Worm (Caenorhabditis elegans) whole organism, early embryonic: ENCODE data around the gene lin-24.
A peak's percentile ranks its signal among the peaks of the same experiment; 100 is the strongest.

Experiments
- B0310.2 ChIP-seq: sonication (generic microtip); optimal IDR thresholded peaks from 2 replicates; lab custom pipeline; 2016; ENCODE audit warnings: mild to moderate bottlenecking, missing genetic modification characterization, missing compliant biosample characterization
- F13C5.2 ChIP-seq: sonication (generic microtip); optimal IDR thresholded peaks from 2 replicates; lab custom pipeline; 2017; ENCODE audit warnings: mild to moderate bottlenecking, missing genetic modification characterization, inconsistent platforms, missing compliant biosample characterization
- aly-1 ChIP-seq: sonication (generic microtip); optimal IDR thresholded peaks from 2 replicates; lab custom pipeline; 2016; ENCODE audit warnings: missing genetic modification characterization, missing compliant biosample characterization
- ama-1 ChIP-seq: fragments of 150-350 bp; optimal IDR thresholded peaks from 2 replicates; lab custom pipeline; 2014
- ceh-13 ChIP-seq: fragments of 200-800 bp; sonication (Bioruptor generic); optimal IDR thresholded peaks from 2 replicates; lab custom pipeline; 2018; ENCODE audit warnings: mild to moderate bottlenecking, missing genetic modification characterization, missing compliant biosample characterization
- ceh-36 ChIP-seq: sonication (generic microtip); optimal IDR thresholded peaks from 2 replicates; lab custom pipeline; 2016; ENCODE audit warnings: missing genetic modification characterization, inconsistent platforms, missing compliant biosample characterization
- ets-7 ChIP-seq: sonication (generic microtip); optimal IDR thresholded peaks from 2 replicates; lab custom pipeline; 2016; ENCODE audit warnings: missing genotype, missing genetic modification characterization, missing compliant biosample characterization
- flt-1 ChIP-seq: fragments of 200-800 bp; sonication (Bioruptor generic); IDR thresholded peaks from 2 replicates; pipeline ENCODE4 v1.3.6; 2022; ENCODE audit warnings: missing genetic modification characterization, missing compliant biosample characterization
- hmbx-1 ChIP-seq: sonication (generic microtip); optimal IDR thresholded peaks from 2 replicates; lab custom pipeline; 2016; ENCODE audit warnings: mild to moderate bottlenecking, missing genetic modification characterization, missing compliant biosample characterization
- hmg-4 ChIP-seq: fragments of 200-800 bp; sonication (Bioruptor generic); optimal IDR thresholded peaks from 2 replicates; lab custom pipeline; 2018; ENCODE audit warnings: mild to moderate bottlenecking, missing genetic modification characterization, missing compliant biosample characterization
- hnd-1 ChIP-seq: sonication (generic microtip); optimal IDR thresholded peaks from 2 replicates; lab custom pipeline; 2016; ENCODE audit warnings: missing genetic modification characterization, missing compliant biosample characterization
- pes-1 ChIP-seq: fragments of 200-800 bp; sonication (Bioruptor generic); IDR thresholded peaks from 2 replicates; pipeline ENCODE4 v1.3.6; 2022; ENCODE audit warnings: missing genetic modification reagents, missing genetic modification characterization, missing compliant biosample characterization
- scrt-1 ChIP-seq: fragments of 200-800 bp; sonication (Bioruptor generic); IDR thresholded peaks from 2 replicates; pipeline ENCODE4 v1.3.6; 2022; ENCODE audit warnings: missing genetic modification characterization, missing compliant biosample characterization
- sea-1 ChIP-seq: fragments of 200-800 bp; sonication (Bioruptor generic); conservative IDR thresholded peaks from 2 replicates; pipeline ENCODE4 v1.3.6; 2022; ENCODE audit warnings: missing genetic modification characterization, missing compliant biosample characterization
- tbx-11 ChIP-seq: fragments of 200-800 bp; sonication (Bioruptor generic); IDR thresholded peaks from 2 replicates; pipeline ENCODE4 v1.3.6; 2022; ENCODE audit warnings: missing genetic modification characterization, missing compliant biosample characterization
- tbx-37 ChIP-seq: fragments of 200-800 bp; sonication (Bioruptor generic); conservative IDR thresholded peaks from 2 replicates; pipeline ENCODE4 v1.3.6; 2022; ENCODE audit warnings: missing genetic modification reagents, missing genetic modification characterization, missing compliant biosample characterization
- tra-4 ChIP-seq: sonication (generic microtip); optimal IDR thresholded peaks from 2 replicates; lab custom pipeline; 2017; ENCODE audit warnings: missing genetic modification characterization, missing compliant biosample characterization

Gene lin-24

DNA sequence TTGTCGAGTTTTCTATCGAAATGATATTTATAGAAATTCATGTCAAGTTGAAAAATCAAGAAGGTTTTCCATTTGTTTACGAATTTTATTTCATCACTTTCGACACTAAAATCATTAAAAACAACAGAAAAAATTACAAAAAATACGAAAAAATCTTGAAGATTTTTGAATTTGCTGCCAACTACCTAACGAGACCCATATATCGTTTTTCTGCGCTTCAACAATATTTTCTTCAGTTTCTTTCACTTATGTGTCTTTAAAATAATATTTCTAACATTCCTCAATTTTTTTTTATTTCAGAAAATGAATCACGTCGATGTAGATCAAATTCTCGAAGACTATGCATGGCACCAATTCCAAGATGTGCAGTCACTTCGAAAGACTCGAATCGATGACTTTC, at the start of gene lin-24:
TSS of gene lin-24 (plus strand) at position 301 of the 400 bp plus-strand sequence.
- TF ChIP-seq scrt-1 (GFP tag; lab: Robert Waterston, UW) (no peak), tbx-11 (GFP tag; lab: Robert Waterston, UW) (no peak), hnd-1 (tag; lab: Kevin White, UChicago) (no peak), hmbx-1 (no peak), aly-1 (tag; lab: Kevin White, UChicago) (no peak), ceh-13 (GFP tag; lab: Kevin White, UChicago) (no peak), ets-7 (tag; lab: Kevin White, UChicago) (no peak), pes-1 (GFP tag; lab: Robert Waterston, UW) (no peak), B0310.2 (tag; lab: Kevin White, UChicago) (no peak), tbx-37 (GFP tag; lab: Robert Waterston, UW) (no peak), flt-1 (GFP tag; lab: Robert Waterston, UW) (no peak), ceh-36 (tag; lab: Kevin White, UChicago) (no peak), sea-1 (GFP tag; lab: Robert Waterston, UW) (no peak), tra-4 (tag; lab: Kevin White, UChicago) (no peak), hmg-4 (GFP tag; lab: Kevin White, UChicago) (no peak), ama-1 (no peak)

- TF ChIP-seq hnd-1 (tag; lab: Kevin White, UChicago) (no peak), flt-1 (GFP tag; lab: Robert Waterston, UW) (no peak), B0310.2 (tag; lab: Kevin White, UChicago) (no peak), tbx-11 (GFP tag; lab: Robert Waterston, UW) (no peak), hmbx-1 (no peak), ama-1 (no peak), sea-1 (GFP tag; lab: Robert Waterston, UW) (no peak), F13C5.2 (tag; lab: Kevin White, UChicago) (no peak), pes-1 (GFP tag; lab: Robert Waterston, UW) (no peak), ets-7 (tag; lab: Kevin White, UChicago) (no peak), tbx-37 (GFP tag; lab: Robert Waterston, UW) (no peak), aly-1 (tag; lab: Kevin White, UChicago) (no peak), ceh-13 (GFP tag; lab: Kevin White, UChicago) (no peak), tra-4 (tag; lab: Kevin White, UChicago) (no peak), ceh-36 (tag; lab: Kevin White, UChicago) (no peak), hmg-4 (GFP tag; lab: Kevin White, UChicago) (no peak), scrt-1 (GFP tag; lab: Robert Waterston, UW) (no peak)
These were observed 48.5 kb upstream of the lin-24 start for ce11 chrIV:12080807-12081206.

ce11 chrIV:12084178-12084577, 45.1 kb upstream of the lin-24 start, which contains the start of gene repo-1:
repo-1 (plus strand) TSS chrIV:12084478.
- TF ChIP-seq scrt-1 (GFP tag; lab: Robert Waterston, UW) (0 out of 2 replicates have a peak, but pooled peaks have one; percentile 23), sea-1 (GFP tag; lab: Robert Waterston, UW) (no peak)

DNA sequence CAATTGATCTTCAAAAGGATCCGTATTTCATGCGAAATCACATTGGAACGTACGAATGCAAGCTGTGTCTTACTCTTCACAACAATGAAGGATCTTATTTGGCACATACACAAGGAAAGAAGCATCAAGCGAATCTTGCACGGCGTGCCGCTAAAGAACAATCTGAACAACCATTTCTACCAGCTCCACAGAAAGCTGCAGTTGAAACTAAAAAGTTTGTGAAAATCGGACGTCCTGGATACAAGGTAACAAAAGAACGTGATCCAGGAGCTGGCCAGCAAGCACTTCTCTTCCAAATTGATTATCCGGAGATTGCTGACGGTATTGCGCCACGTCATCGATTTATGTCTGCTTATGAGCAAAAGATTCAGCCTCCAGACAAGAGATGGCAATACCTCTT, 44.7 kb upstream of the lin-24 start:
- TF ChIP-seq ceh-36 (tag; lab: Kevin White, UChicago) (no peak), ama-1 (peak; percentile 5)

- no peak for TF ChIP-seq ama-1
- no peak for TF ChIP-seq hnd-1 (tag; lab: Kevin White, UChicago)
These were observed 44.2 kb upstream of the lin-24 start, which contains the start of gene rbm-34 for ce11 chrIV:12085120-12085519. rbm-34 (plus strand) TSS chrIV:12085420.

- TF ChIP-seq hmg-4 (GFP tag; lab: Kevin White, UChicago), result peak; percentile 74
- TF ChIP-seq ceh-36 (tag; lab: Kevin White, UChicago), result peak; percentile 68
- no peak for TF ChIP-seq ama-1
- peak; percentile 61 for TF ChIP-seq B0310.2 (tag; lab: Kevin White, UChicago)
- 0 out of 2 replicates have a peak, but pooled peaks have one; percentile 25 for TF ChIP-seq tbx-37 (GFP tag; lab: Robert Waterston, UW)
- TF ChIP-seq ets-7 (tag; lab: Kevin White, UChicago), result peak; percentile 6
- peak; percentile 66 for TF ChIP-seq tbx-11 (GFP tag; lab: Robert Waterston, UW)
- peak; percentile 55 for TF ChIP-seq ceh-13 (GFP tag; lab: Kevin White, UChicago)
- TF ChIP-seq F13C5.2 (tag; lab: Kevin White, UChicago), result peak; percentile 68
- peak; percentile 12 for TF ChIP-seq hnd-1 (tag; lab: Kevin White, UChicago)
- peak; percentile 86 for TF ChIP-seq pes-1 (GFP tag; lab: Robert Waterston, UW)
- peak; percentile 66; the same call in 1 of the 2 replicates for TF ChIP-seq flt-1 (GFP tag; lab: Robert Waterston, UW)
- peak; percentile 67 for TF ChIP-seq tra-4 (tag; lab: Kevin White, UChicago)
- TF ChIP-seq aly-1 (tag; lab: Kevin White, UChicago), result peak; percentile 85
- peak; percentile 76 for TF ChIP-seq sea-1 (GFP tag; lab: Robert Waterston, UW)
- TF ChIP-seq hmbx-1, result peak; percentile 29
- peak; percentile 84 for TF ChIP-seq scrt-1 (GFP tag; lab: Robert Waterston, UW)
These were observed 42.8 kb upstream of the lin-24 start for ce11 chrIV:12086498-12086897.

ce11 chrIV:12088898-12089297, 40.4 kb upstream of the lin-24 start:
- no peak for TF ChIP-seq hmbx-1
- TF ChIP-seq ets-7 (tag; lab: Kevin White, UChicago), result no peak
- no peak for TF ChIP-seq scrt-1 (GFP tag; lab: Robert Waterston, UW)
- no peak for TF ChIP-seq hmg-4 (GFP tag; lab: Kevin White, UChicago)
- no peak for TF ChIP-seq hnd-1 (tag; lab: Kevin White, UChicago)
- no peak for TF ChIP-seq sea-1 (GFP tag; lab: Robert Waterston, UW)
- TF ChIP-seq ama-1, result peak; percentile 39

- TF ChIP-seq F13C5.2 (tag; lab: Kevin White, UChicago) (no peak), hmbx-1 (no peak), B0310.2 (tag; lab: Kevin White, UChicago) (no peak), aly-1 (tag; lab: Kevin White, UChicago) (no peak), ceh-13 (GFP tag; lab: Kevin White, UChicago) (no peak)
These were observed 39.8 kb upstream of the lin-24 start, which contains the start of gene F11A10.6 for ce11 chrIV:12089551-12089950. F11A10.6 (minus strand) TSS chrIV:12089651.
